Fruit fly (Drosophila melanogaster): ENCODE results near the gene beg.

beg gene

dm6 chr3L:17024095-17024639 lies 11.3 kb upstream of the beg start, which contains the start of gene Fit2 (continued):
- TF ChIP-seq CG7963 (GFP tag; IDR thresholded peaks at IDR 0.05; ENCODE audit: partially characterized antibody) (peak; percentile 100), E2f1 (GFP tag; IDR thresholded peaks at IDR 0.05) (no peak), CG17385 (GFP tag; optimal IDR thresholded peaks at IDR 0.05) (no peak), NK7.1 (GFP tag; optimal IDR thresholded peaks at IDR 0.05) (no peak), E2f2 (GFP tag; IDR thresholded peaks at IDR 0.05) (peak; percentile 96), cas (GFP tag; IDR thresholded peaks at IDR 0.05) (no peak), aop (GFP tag; IDR thresholded peaks at IDR 0.05) (no peak), fd64A (GFP tag; optimal IDR thresholded peaks at IDR 0.05) (no peak), gce (GFP tag; IDR thresholded peaks at IDR 0.05) (no peak), CrebB (tag; optimal IDR thresholded peaks at IDR 0.05) (no peak), Mrtf (GFP tag; IDR thresholded peaks at IDR 0.05) (no peak), CHES-1-like (GFP tag; optimal IDR thresholded peaks at IDR 0.05) (no peak), fu2 (GFP tag; optimal IDR thresholded peaks at IDR 0.05) (no peak), CG16863 (GFP tag; optimal IDR thresholded peaks at IDR 0.05) (no peak), jumu (GFP tag; optimal IDR thresholded peaks at IDR 0.05) (no peak), p53 (GFP tag; optimal IDR thresholded peaks at IDR 0.05) (no peak), ase (GFP tag; IDR thresholded peaks at IDR 0.05) (no peak), ftz-f1 (GFP tag; optimal IDR thresholded peaks at IDR 0.05) (peak; percentile 8), CG4617 (GFP tag; optimal IDR thresholded peaks at IDR 0.05; ENCODE audit: borderline replicate concordance) (peak; percentile 33), maf-S (GFP tag; optimal IDR thresholded peaks at IDR 0.05) (no peak), CG1024 (GFP tag; IDR thresholded peaks at IDR 0.05) (no peak), ranshi (GFP tag; IDR thresholded peaks at IDR 0.05) (no peak), Dbx (GFP tag; IDR thresholded peaks at IDR 0.05) (no peak), CG15514 (GFP tag; optimal IDR thresholded peaks at IDR 0.05) (peak; percentile 49), Side (GFP tag; optimal IDR thresholded peaks at IDR 0.05) (no peak), H2.0 (GFP tag; IDR thresholded peaks at IDR 0.05) (no peak), Gug (GFP tag; IDR thresholded peaks at IDR 0.05) (no peak), zen (tag; optimal IDR thresholded peaks at IDR 0.05) (peak; percentile 11), Sox100B (GFP tag; optimal IDR thresholded peaks at IDR 0.05) (no peak), CG13624 (GFP tag; optimal IDR thresholded peaks at IDR 0.05) (no peak), tll (GFP tag; optimal IDR thresholded peaks at IDR 0.05) (no peak), gsb-n (tag; optimal IDR thresholded peaks at IDR 0.05) (no peak), Trl (optimal IDR thresholded peaks at IDR 0.05) (no peak), Trl (GFP tag; optimal IDR thresholded peaks at IDR 0.05) (no peak), klu (GFP tag; IDR thresholded peaks at IDR 0.05) (no peak), CG11696 (GFP tag; IDR thresholded peaks at IDR 0.05) (no peak), wdn (GFP tag; IDR thresholded peaks at IDR 0.05) (no peak), da (GFP tag; optimal IDR thresholded peaks at IDR 0.05) (no peak), psq (GFP tag; optimal IDR thresholded peaks at IDR 0.05) (no peak), CG8388 (GFP tag; optimal IDR thresholded peaks at IDR 0.05) (no peak), CG15479 (GFP tag; optimal IDR thresholded peaks at IDR 0.05) (no peak), ems (GFP tag; optimal IDR thresholded peaks at IDR 0.05) (no peak), jing (GFP tag; optimal IDR thresholded peaks at IDR 0.05) (no peak), Fer2 (tag; optimal IDR thresholded peaks at IDR 0.05) (no peak), CG4328 (GFP tag; optimal IDR thresholded peaks at IDR 0.05) (no peak), nerfin-1 (tag; optimal IDR thresholded peaks at IDR 0.05) (no peak), Hr39 (optimal IDR thresholded peaks at IDR 0.05) (no peak), CG13775 (GFP tag; optimal IDR thresholded peaks at IDR 0.05) (no peak), TFAM (GFP tag; optimal IDR thresholded peaks at IDR 0.05) (no peak), Dek (tag; optimal IDR thresholded peaks at IDR 0.05) (no peak), jigr1 (GFP tag; IDR thresholded peaks at IDR 0.05) (no peak), MESR4 (GFP tag; optimal IDR thresholded peaks at IDR 0.05) (peak; percentile 62), NfI (GFP tag; optimal IDR thresholded peaks at IDR 0.05) (no peak)

Data from whole organism, embryonic.